Worm (Caenorhabditis elegans) whole organism, mixed stage, embryonic: ENCODE data around the gene ipla-6.

Experiments
- bed-3 ChIP-seq: fragments of 200-800 bp; sonication (Bioruptor generic); optimal IDR thresholded peaks from 3 replicates; lab custom pipeline; 2018; ENCODE audit warnings: mild to moderate bottlenecking, missing genetic modification characterization, moderate library complexity, missing compliant biosample characterization
- cnd-1 ChIP-seq: fragments of 200-800 bp; sonication (Bioruptor generic); optimal IDR thresholded peaks from 2 replicates; lab custom pipeline; 2018; ENCODE audit warnings: mild to moderate bottlenecking, missing genetic modification characterization, missing compliant biosample characterization
- flh-1 ChIP-seq: fragments of 200-800 bp; sonication (Bioruptor generic); optimal IDR thresholded peaks from 2 replicates; lab custom pipeline; 2018; ENCODE audit warnings: mild to moderate bottlenecking, missing genetic modification characterization, moderate library complexity, missing compliant biosample characterization
- lin-13 ChIP-seq: fragments of 150-350 bp; optimal IDR thresholded peaks from 2 replicates; lab custom pipeline; 2014; ENCODE audit warnings: missing biosample characterization, missing genetic modification characterization
- lin-32 ChIP-seq: fragments of 200-800 bp; sonication (Bioruptor generic); optimal IDR thresholded peaks from 2 replicates; lab custom pipeline; 2018; ENCODE audit warnings: mild to moderate bottlenecking, missing genetic modification characterization, missing compliant biosample characterization
- mab-5 ChIP-seq: fragments of 150-350 bp; optimal IDR thresholded peaks from 2 replicates; lab custom pipeline; 2014; ENCODE audit warnings: missing biosample characterization, missing genetic modification characterization
- nhr-12 ChIP-seq: fragments of 150-350 bp; optimal IDR thresholded peaks from 2 replicates; lab custom pipeline; 2014; ENCODE audit warnings: missing biosample characterization, missing genetic modification characterization
- nhr-237 ChIP-seq: fragments of 150-350 bp; optimal IDR thresholded peaks from 2 replicates; lab custom pipeline; 2014; ENCODE audit warnings: missing biosample characterization, missing genetic modification characterization
- nhr-76 ChIP-seq: sonication (generic microtip); optimal IDR thresholded peaks from 2 replicates; lab custom pipeline; 2017; ENCODE audit warnings: missing biosample characterization, missing genetic modification characterization
- pha-4 ChIP-seq: fragments of 150-350 bp; optimal IDR thresholded peaks from 2 replicates; lab custom pipeline; 2018; ENCODE audit warnings: missing biosample characterization, missing genetic modification reagents, missing genetic modification characterization
- snpc-4 ChIP-seq: fragments of 150-350 bp; optimal IDR thresholded peaks from 2 replicates; lab custom pipeline; 2014; ENCODE audit warnings: missing biosample characterization, missing genetic modification characterization
- unc-39 ChIP-seq: fragments of 150-350 bp; optimal IDR thresholded peaks from 2 replicates; lab custom pipeline; 2014; ENCODE audit warnings: missing biosample characterization, missing genetic modification characterization
- zip-8 ChIP-seq: fragments of 150-350 bp; optimal IDR thresholded peaks from 2 replicates; lab custom pipeline; 2014; ENCODE audit warnings: missing biosample characterization, missing genetic modification characterization
- ztf-11 ChIP-seq: fragments of 150-350 bp; optimal IDR thresholded peaks from 2 replicates; lab custom pipeline; 2014; ENCODE audit warnings: missing biosample characterization, missing genetic modification characterization

- no peak for TF ChIP-seq nhr-12 (tag; lab: Kevin White, UChicago)
- no peak for TF ChIP-seq nhr-237 (tag; lab: Kevin White, UChicago)
- TF ChIP-seq lin-13 (tag; lab: Kevin White, UChicago): no peak
- TF ChIP-seq mab-5 (tag; lab: Kevin White, UChicago): no peak
- TF ChIP-seq ztf-11 (tag; lab: Kevin White, UChicago): no peak
- TF ChIP-seq snpc-4 (tag; lab: Kevin White, UChicago): no peak
- TF ChIP-seq zip-8: no peak
- no peak for TF ChIP-seq bed-3
- TF ChIP-seq unc-39 (tag; lab: Kevin White, UChicago): no peak
- no peak for TF ChIP-seq pha-4
- no peak for TF ChIP-seq cnd-1 (tag; lab: Kevin White, UChicago)
- no peak for TF ChIP-seq nhr-76 (tag; lab: Kevin White, UChicago)
- no peak for TF ChIP-seq lin-32 (GFP tag; lab: Kevin White, UChicago)
- TF ChIP-seq flh-1 (GFP tag; lab: Kevin White, UChicago): no peak
Observed at ce11 chrIV:6329339-6329738, 8.1 kb upstream of the ipla-6 start, which contains the start of gene seu-1.
